Fruit fly (Drosophila melanogaster): ENCODE data around the gene scro.

DNA sequence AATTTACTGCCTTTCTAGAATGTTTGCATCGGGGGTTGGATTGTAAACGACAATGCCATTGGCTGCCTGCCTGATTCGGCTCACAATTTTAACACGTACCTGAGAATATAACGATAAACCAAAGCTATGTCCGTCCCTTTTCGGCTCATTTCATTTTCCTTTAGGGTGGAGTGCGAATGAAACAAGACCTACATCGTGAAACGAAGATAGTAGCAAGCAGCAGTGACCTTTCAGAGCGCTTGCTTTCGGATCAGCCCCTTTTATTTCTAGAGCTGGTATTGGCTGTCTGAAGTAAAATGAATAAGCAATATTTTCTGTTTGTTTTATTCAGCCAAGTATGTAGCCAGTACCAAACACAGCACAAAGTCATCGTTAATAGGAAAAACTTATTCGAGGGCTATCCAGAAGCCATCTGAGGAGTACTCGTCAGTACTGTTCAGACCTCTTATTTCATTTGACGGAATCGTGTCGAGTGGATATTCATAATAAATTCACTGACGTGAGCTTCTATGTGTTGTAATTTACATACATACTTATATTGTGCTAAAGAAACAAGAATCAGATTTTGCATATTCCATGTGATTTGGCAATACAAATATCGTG, at the start of gene scro:
- TF ChIP-seq CG34406 (GFP tag; optimal IDR thresholded peaks at IDR 0.05) (no peak), achi (GFP tag; optimal IDR thresholded peaks at IDR 0.05) (no peak), CG6854 (GFP tag; optimal IDR thresholded peaks at IDR 0.05) (no peak), eg (GFP tag; IDR thresholded peaks at IDR 0.05) (no peak), CG7368 (GFP tag; optimal IDR thresholded peaks at IDR 0.05) (no peak), OdsH (GFP tag; optimal IDR thresholded peaks at IDR 0.05) (no peak), Smox (GFP tag; optimal IDR thresholded peaks at IDR 0.05) (no peak), CG6808 (GFP tag; optimal IDR thresholded peaks at IDR 0.05) (no peak), topi (GFP tag; optimal IDR thresholded peaks at IDR 0.05) (no peak), Sox102F (GFP tag; optimal IDR thresholded peaks at IDR 0.05) (no peak), Hr39 (GFP tag; optimal IDR thresholded peaks at IDR 0.05) (no peak)
